Fruit fly (Drosophila melanogaster) S2 (cell line): ENCODE measurements around the gene Cpr65Eb.

Source experiments
- CG8478 ChIP-seq: fragments of >200 bp; optimal IDR thresholded peaks from 2 replicates; lab custom pipeline; 2018
- CTCF ChIP-seq, 2 experiments: fragments of >200 bp; optimal IDR thresholded peaks; 2 replicates each; lab custom pipeline; 2018

Gene Cpr65Eb

dm6 chr3L:7066014-7066413, 22.6 kb downstream of the Cpr65Eb start, which contains the start of gene CG14823:
TSS of gene CG14823 (plus strand) at chr3L:7066314.
- TF ChIP-seq CG8478 = no peak

- TF ChIP-seq CTCF (optimal IDR thresholded peaks at IDR 0.05; lab: Kevin White, UChicago) (no peak), CG8478 (no peak)
Measured at dm6 chr3L:7058401-7058999, 30.1 kb downstream of the Cpr65Eb start.

dm6 chr3L:7037843-7038242, 50.7 kb downstream of the Cpr65Eb start:
- TF ChIP-seq CTCF (optimal IDR thresholded peaks at IDR 0.05; lab: Kevin White, UChicago) (no peak), CG8478 (no peak)
